Fruit fly (Drosophila melanogaster): ENCODE measurements around the gene PolE2.

PolE2 gene

DNA sequence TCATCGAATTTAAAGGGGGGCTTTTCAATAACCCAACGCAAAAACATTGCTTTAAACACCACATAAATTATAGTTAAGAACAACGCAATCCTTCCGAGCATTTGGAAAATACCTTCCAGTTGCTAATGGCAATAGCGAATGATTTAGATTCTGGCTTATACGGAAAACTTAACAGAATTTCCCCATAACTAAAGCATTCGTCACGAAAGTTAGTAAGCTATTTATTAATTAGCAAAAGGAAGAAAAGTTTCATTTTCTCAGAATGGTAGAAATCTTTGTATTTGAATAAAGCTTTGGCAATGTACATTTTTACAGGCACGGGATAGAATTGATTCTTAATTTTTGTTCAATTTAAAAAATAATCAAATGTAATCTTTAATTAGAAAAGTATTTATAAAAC lies 6.7 kb upstream of the PolE2 start, which contains the start of gene CG32413:
Gene CG32413 (minus strand): TSS at position 101 of the 400 bp plus-strand sequence.
- TF ChIP-seq CG9948 (tag; optimal IDR thresholded peaks at IDR 0.05), result no peak
- no peak for TF ChIP-seq EcR (GFP tag; optimal IDR thresholded peaks at IDR 0.05)
- TF ChIP-seq CG13204 (GFP tag; optimal IDR thresholded peaks at IDR 0.05), result no peak
- no peak for TF ChIP-seq CG14655 (GFP tag; optimal IDR thresholded peaks at IDR 0.05)
- no peak for TF ChIP-seq Ets98B (GFP tag; IDR thresholded peaks at IDR 0.05)
- TF ChIP-seq CG8301 (tag; optimal IDR thresholded peaks at IDR 0.05), result no peak
- TF ChIP-seq rn (GFP tag; IDR thresholded peaks at IDR 0.05), result no peak
- TF ChIP-seq Pif1B (GFP tag; optimal IDR thresholded peaks at IDR 0.05), result no peak
- TF ChIP-seq CG34367 (tag; optimal IDR thresholded peaks at IDR 0.05), result no peak
- TF ChIP-seq D1 (tag; optimal IDR thresholded peaks at IDR 0.05), result no peak
- TF ChIP-seq gl (tag; optimal IDR thresholded peaks at IDR 0.05), result no peak
- no peak for TF ChIP-seq CG15710 (tag; optimal IDR thresholded peaks at IDR 0.05)

DNA sequence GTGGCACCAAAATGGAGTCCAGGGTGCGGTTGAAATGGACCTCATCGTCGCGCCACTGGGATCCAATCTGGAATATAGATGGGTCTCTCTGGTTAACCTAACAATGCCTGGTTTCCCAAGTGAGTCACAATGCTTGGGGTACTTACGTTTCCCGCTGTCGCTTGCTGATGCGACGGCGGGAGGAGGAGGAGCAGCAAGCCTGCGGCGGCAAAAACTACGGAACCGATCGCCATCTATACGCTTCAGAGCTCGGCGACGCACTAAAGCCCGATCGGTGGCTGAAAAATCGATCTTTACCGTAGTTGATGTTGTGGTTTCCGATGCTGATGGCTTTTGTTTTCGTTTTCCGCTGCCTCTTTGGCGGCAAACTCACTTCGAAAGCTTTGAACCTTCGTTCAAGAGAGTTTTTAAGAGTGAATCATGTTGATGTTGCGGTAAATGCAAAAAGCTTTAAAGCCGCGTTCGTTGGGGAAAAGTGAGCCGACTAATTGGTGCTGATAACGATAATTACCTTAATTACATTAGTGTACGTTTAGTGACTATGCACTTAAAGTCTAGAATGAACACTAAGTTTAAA lies 5.0 kb upstream of the PolE2 start, which contains the start of gene QC:
Gene QC (minus strand): TSS at position 268 of the 577 bp plus-strand sequence.
- no peak for TF ChIP-seq CG13204 (GFP tag; optimal IDR thresholded peaks at IDR 0.05)
- 0 out of 3 replicates have a peak, but pooled peaks have one; percentile 47 for TF ChIP-seq CG4496 (GFP tag; IDR thresholded peaks at IDR 0.05)

DNA sequence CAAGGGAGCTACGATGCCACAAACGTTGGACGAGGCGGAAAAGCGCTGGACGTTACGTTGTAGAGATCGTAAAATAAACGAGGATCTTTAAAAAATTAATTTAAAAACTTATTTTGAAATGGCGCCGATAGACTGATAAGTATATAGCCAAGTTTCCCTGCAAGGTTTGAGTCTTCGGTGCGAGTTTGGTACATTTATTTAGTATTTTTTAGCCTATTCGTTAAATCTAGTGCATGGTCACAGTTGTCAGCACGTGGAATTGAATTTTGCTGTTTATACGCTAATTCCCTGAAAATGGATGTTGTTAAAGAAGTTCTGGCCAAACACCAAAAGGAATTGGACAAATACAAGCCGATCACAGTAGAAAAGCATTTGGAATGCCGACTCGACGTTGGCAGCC lies 2.1 kb upstream of the PolE2 start, which contains the start of gene CG32409:
Gene CG32409 (plus strand): TSS at position 224 of the 400 bp plus-strand sequence.
- no peak for TF ChIP-seq CG13204 (GFP tag; optimal IDR thresholded peaks at IDR 0.05)
- TF ChIP-seq rn (GFP tag; IDR thresholded peaks at IDR 0.05), result no peak
- no peak for TF ChIP-seq CG34367 (tag; optimal IDR thresholded peaks at IDR 0.05)
- no peak for TF ChIP-seq CG8301 (tag; optimal IDR thresholded peaks at IDR 0.05)
- TF ChIP-seq CG8159 (tag; optimal IDR thresholded peaks at IDR 0.05), result no peak
- no peak for TF ChIP-seq CG14655 (GFP tag; optimal IDR thresholded peaks at IDR 0.05)
- no peak for TF ChIP-seq Ets98B (GFP tag; IDR thresholded peaks at IDR 0.05)
- no peak for TF ChIP-seq Snoo (tag; optimal IDR thresholded peaks at IDR 0.05)
- TF ChIP-seq CG32121 (GFP tag; IDR thresholded peaks at IDR 0.05), result no peak
- no peak for TF ChIP-seq D1 (tag; optimal IDR thresholded peaks at IDR 0.05)

DNA sequence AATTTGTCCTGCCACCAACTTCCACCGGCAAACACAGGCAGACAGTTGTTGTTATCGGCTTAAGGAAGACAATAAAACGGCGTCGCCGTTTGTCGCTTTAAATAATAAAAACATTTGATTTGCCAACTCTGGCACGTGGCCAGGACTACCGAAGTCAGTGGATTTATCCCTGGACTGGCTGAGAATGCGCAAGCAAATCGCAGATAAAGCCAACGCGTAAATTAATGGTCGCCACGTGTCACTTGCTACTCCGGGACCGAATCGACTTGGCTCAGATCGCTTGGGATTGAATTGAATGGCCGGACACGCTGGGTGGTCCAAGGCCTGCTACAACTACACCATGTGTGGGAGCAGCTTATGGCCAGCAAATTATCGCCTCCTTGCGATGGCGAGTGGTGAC lies 4.2 kb downstream of the PolE2 start:
- no peak for TF ChIP-seq CG10348 (GFP tag; IDR thresholded peaks at IDR 0.05)
- TF ChIP-seq CG13204 (GFP tag; optimal IDR thresholded peaks at IDR 0.05), result no peak
- TF ChIP-seq Pif1A (GFP tag; optimal IDR thresholded peaks at IDR 0.05), result no peak
- TF ChIP-seq CG8301 (tag; optimal IDR thresholded peaks at IDR 0.05), result no peak
- no peak for TF ChIP-seq fd96Ca (GFP tag; IDR thresholded peaks at IDR 0.05)
- TF ChIP-seq CG12605 (GFP tag; IDR thresholded peaks at IDR 0.05), result no peak
- TF ChIP-seq EcR (GFP tag; optimal IDR thresholded peaks at IDR 0.05), result no peak
- TF ChIP-seq CG32121 (GFP tag; IDR thresholded peaks at IDR 0.05), result no peak
- TF ChIP-seq CG8159 (tag; optimal IDR thresholded peaks at IDR 0.05), result no peak
- no peak for TF ChIP-seq rn (GFP tag; IDR thresholded peaks at IDR 0.05)
- no peak for TF ChIP-seq Snoo (tag; optimal IDR thresholded peaks at IDR 0.05)
- TF ChIP-seq CG4496 (GFP tag; IDR thresholded peaks at IDR 0.05), result no peak
- no peak for TF ChIP-seq CG34367 (tag; optimal IDR thresholded peaks at IDR 0.05)
- no peak for TF ChIP-seq CG15710 (tag; optimal IDR thresholded peaks at IDR 0.05)
- no peak for TF ChIP-seq CG17806 (tag; optimal IDR thresholded peaks at IDR 0.05)
- TF ChIP-seq CG9948 (tag; optimal IDR thresholded peaks at IDR 0.05), result no peak
- no peak for TF ChIP-seq Ets98B (GFP tag; IDR thresholded peaks at IDR 0.05)
- no peak for TF ChIP-seq Pif1B (GFP tag; optimal IDR thresholded peaks at IDR 0.05)
- TF ChIP-seq D1 (tag; optimal IDR thresholded peaks at IDR 0.05), result no peak

DNA sequence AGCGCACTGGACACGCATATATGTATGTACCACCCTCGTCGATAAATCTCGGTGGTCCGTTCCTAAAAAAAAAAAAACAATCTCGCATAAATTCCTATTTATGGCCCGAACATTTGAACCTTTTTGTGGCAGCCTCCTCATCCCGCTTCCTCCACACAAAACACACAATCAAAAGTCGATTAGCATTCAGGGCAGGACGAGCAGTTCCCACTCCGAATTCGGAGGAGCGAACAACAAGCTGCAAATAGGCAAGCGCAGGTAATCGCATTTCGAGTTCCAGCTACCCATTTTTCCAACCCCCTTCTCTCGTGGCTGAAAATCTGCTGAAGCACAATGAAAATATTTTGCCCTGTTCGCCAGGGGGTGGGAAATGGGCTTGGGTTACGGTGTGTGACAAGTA lies 5.4 kb downstream of the PolE2 start:
- TF ChIP-seq CG13204 (GFP tag; optimal IDR thresholded peaks at IDR 0.05), result no peak
- no peak for TF ChIP-seq CG9948 (tag; optimal IDR thresholded peaks at IDR 0.05)
- no peak for TF ChIP-seq CG8159 (tag; optimal IDR thresholded peaks at IDR 0.05)
- TF ChIP-seq CG10348 (GFP tag; IDR thresholded peaks at IDR 0.05), result no peak
- TF ChIP-seq rn (GFP tag; IDR thresholded peaks at IDR 0.05), result no peak
- no peak for TF ChIP-seq CG12605 (GFP tag; IDR thresholded peaks at IDR 0.05)
- no peak for TF ChIP-seq Snoo (tag; optimal IDR thresholded peaks at IDR 0.05)
- TF ChIP-seq CG8301 (tag; optimal IDR thresholded peaks at IDR 0.05), result no peak
- TF ChIP-seq CG14655 (GFP tag; optimal IDR thresholded peaks at IDR 0.05), result no peak
- TF ChIP-seq CG4496 (GFP tag; IDR thresholded peaks at IDR 0.05), result no peak
- TF ChIP-seq Ets98B (GFP tag; IDR thresholded peaks at IDR 0.05), result no peak
- no peak for TF ChIP-seq fd96Ca (GFP tag; IDR thresholded peaks at IDR 0.05)
- TF ChIP-seq CG32121 (GFP tag; IDR thresholded peaks at IDR 0.05), result no peak
- TF ChIP-seq gl (tag; optimal IDR thresholded peaks at IDR 0.05), result no peak
- TF ChIP-seq CG34367 (tag; optimal IDR thresholded peaks at IDR 0.05), result no peak
- no peak for TF ChIP-seq CG15710 (tag; optimal IDR thresholded peaks at IDR 0.05)
- TF ChIP-seq Pif1A (GFP tag; optimal IDR thresholded peaks at IDR 0.05), result no peak
- no peak for TF ChIP-seq CG17806 (tag; optimal IDR thresholded peaks at IDR 0.05)
- no peak for TF ChIP-seq Pif1B (GFP tag; optimal IDR thresholded peaks at IDR 0.05)

DNA sequence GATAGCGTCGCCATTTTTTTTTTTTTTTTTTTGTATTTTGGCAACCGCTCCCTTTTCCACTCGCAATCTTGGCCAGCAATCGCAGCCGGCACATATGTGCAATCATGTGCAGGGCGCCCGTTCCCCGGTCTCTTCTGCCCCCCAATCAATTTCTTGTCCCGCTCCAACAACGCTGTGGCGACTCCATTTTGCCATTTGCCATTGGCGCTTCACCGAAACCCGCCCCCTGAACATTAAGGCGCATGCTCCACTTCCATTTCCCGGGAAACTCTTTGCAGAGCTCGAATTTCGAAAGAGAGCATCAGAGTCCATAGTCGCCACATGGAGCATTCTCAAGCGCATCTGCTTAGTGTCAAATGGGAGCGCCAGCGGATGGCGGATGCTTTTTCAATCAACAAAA lies 6.1 kb downstream of the PolE2 start:
- TF ChIP-seq rn (GFP tag; IDR thresholded peaks at IDR 0.05) (no peak), gl (tag; optimal IDR thresholded peaks at IDR 0.05) (no peak), CG4496 (GFP tag; IDR thresholded peaks at IDR 0.05) (no peak), Snoo (tag; optimal IDR thresholded peaks at IDR 0.05) (no peak), CG12605 (GFP tag; IDR thresholded peaks at IDR 0.05) (no peak), CG8301 (tag; optimal IDR thresholded peaks at IDR 0.05) (no peak), EcR (GFP tag; optimal IDR thresholded peaks at IDR 0.05) (no peak), D1 (tag; optimal IDR thresholded peaks at IDR 0.05) (no peak)
